Fruit fly (Drosophila melanogaster) whole organism, embryonic: Measurements from ENCODE around the gene CG4393.

Source experiments
- Asciz ChIP-seq: fragments of 200-800 bp; sonication (Bioruptor generic); optimal IDR thresholded peaks from 2 replicates; lab custom pipeline; 2017; ENCODE audit warnings: missing biosample characterization, mild to moderate bottlenecking, missing genetic modification characterization, missing genetic modification reagents
- CG11560 ChIP-seq: fragments of 200-800 bp; sonication (Bioruptor generic); IDR thresholded peaks from 3 replicates; pipeline ENCODE4 v1.3.6; 2022; ENCODE audit warnings: missing biosample characterization, missing genetic modification characterization
- CG12155 ChIP-seq: fragments of 200-800 bp; sonication (Bioruptor generic); optimal IDR thresholded peaks from 3 replicates; lab custom pipeline; 2016; ENCODE audit warnings: missing biosample characterization, missing genetic modification characterization
- CG15479 ChIP-seq: fragments of 200-800 bp; sonication (Bioruptor generic); optimal IDR thresholded peaks from 3 replicates; lab custom pipeline; 2019; ENCODE audit warnings: missing biosample characterization, mild to moderate bottlenecking, missing genetic modification characterization, moderate library complexity
- CG2120 ChIP-seq: fragments of 200-800 bp; sonication (Bioruptor generic); optimal IDR thresholded peaks from 3 replicates; lab custom pipeline; 2016; ENCODE audit warnings: missing biosample characterization, missing genetic modification characterization
- CG2712 ChIP-seq: fragments of 200-800 bp; optimal IDR thresholded peaks from 3 replicates; lab custom pipeline; 2019; ENCODE audit warnings: missing biosample characterization, mild to moderate bottlenecking, missing genetic modification characterization, moderate library complexity
- CG6765 ChIP-seq: fragments of 200-800 bp; sonication (Bioruptor generic); optimal IDR thresholded peaks from 3 replicates; lab custom pipeline; 2017; ENCODE audit warnings: missing biosample characterization, mild to moderate bottlenecking, missing genetic modification characterization
- Gug ChIP-seq: fragments of 200-800 bp; sonication (Bioruptor generic); IDR thresholded peaks from 4 replicates; pipeline ENCODE4 v1.3.6; 2022; ENCODE audit warnings: missing biosample characterization, missing genetic modification characterization
- Hsf ChIP-seq: fragments of 200-800 bp; sonication (Bioruptor generic); optimal IDR thresholded peaks from 3 replicates; lab custom pipeline; 2016; ENCODE audit warnings: missing biosample characterization, missing genetic modification characterization
- Six4 ChIP-seq: fragments of 200-800 bp; sonication (Bioruptor generic); optimal IDR thresholded peaks from 2 replicates; lab custom pipeline; 2016; ENCODE audit warnings: missing biosample characterization, missing genetic modification characterization
- az2 ChIP-seq: fragments of 200-800 bp; sonication (Bioruptor generic); optimal IDR thresholded peaks from 3 replicates; lab custom pipeline; 2016; ENCODE audit warnings: missing biosample characterization, missing genetic modification characterization
- hkb ChIP-seq, 2 experiments: fragments of 200-800 bp in 1 of 2; fragments of >200 bp in 1 of 2; sonication (Bioruptor generic) in 1 of 2; IDR thresholded peaks in 1 of 2; optimal IDR thresholded peaks in 1 of 2; 2 replicates each; pipeline versions ENCODE4 v1.3.6 to Lab custom; 2017 to 2022; ENCODE audit warnings: missing biosample characterization in 1 of 2, missing genetic modification characterization in 1 of 2
- kay ChIP-seq: fragments of 200-800 bp; sonication (Bioruptor generic); optimal IDR thresholded peaks from 2 replicates; lab custom pipeline; 2016; ENCODE audit warnings: missing biosample characterization, missing genetic modification characterization
- trem ChIP-seq: fragments of 200-800 bp; optimal IDR thresholded peaks from 3 replicates; lab custom pipeline; 2019; ENCODE audit warnings: missing biosample characterization, mild to moderate bottlenecking, missing genetic modification characterization, moderate library complexity

DNA sequence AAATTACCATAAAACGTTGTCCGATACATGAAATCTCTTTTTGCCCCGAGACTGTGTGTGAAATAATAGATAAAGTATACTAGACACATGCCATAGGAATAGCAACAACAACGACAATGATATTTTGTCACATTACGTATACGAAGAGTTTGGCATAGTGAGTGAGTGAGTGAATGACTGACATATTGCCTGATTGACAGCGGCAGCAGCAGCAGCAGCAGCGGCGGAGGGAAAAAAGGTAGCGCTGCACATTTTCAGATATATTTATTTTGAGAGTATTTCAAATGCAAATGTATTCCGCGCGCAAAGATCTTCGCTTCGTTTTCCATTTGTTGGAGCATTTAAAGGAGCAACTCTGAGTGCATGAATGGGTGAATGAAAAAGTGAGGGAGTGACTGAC, 48.1 kb downstream of the CG4393 start:
- TF ChIP-seq CG2120 (GFP tag; lab: Kevin White, UChicago) = no peak
- no peak for TF ChIP-seq kay (GFP tag; lab: Kevin White, UChicago)
- no peak for TF ChIP-seq Asciz (GFP tag; lab: Kevin White, UChicago)
- no peak for TF ChIP-seq Six4 (GFP tag; lab: Kevin White, UChicago)
- no peak for TF ChIP-seq CG2712 (tag; lab: Kevin White, UChicago)
- TF ChIP-seq CG11560 = no peak
- TF ChIP-seq CG12155 = no peak
- TF ChIP-seq Gug = no peak
- TF ChIP-seq hkb (optimal IDR thresholded peaks at IDR 0.05; lab: Kevin White, UChicago) = no peak
- no peak for TF ChIP-seq hkb (GFP tag; IDR thresholded peaks at IDR 0.05; lab: Robert Waterston, UW)
- TF ChIP-seq Hsf (GFP tag; lab: Kevin White, UChicago) = no peak
- TF ChIP-seq trem = no peak
- TF ChIP-seq CG15479 (GFP tag; lab: Kevin White, UChicago) = no peak
- no peak for TF ChIP-seq az2 (GFP tag; lab: Kevin White, UChicago)
- no peak for TF ChIP-seq CG6765 (GFP tag; lab: Kevin White, UChicago)
